Fruit fly (Drosophila melanogaster): Measurements from ENCODE around the gene Dscam2.

Dscam2 gene

DNA sequence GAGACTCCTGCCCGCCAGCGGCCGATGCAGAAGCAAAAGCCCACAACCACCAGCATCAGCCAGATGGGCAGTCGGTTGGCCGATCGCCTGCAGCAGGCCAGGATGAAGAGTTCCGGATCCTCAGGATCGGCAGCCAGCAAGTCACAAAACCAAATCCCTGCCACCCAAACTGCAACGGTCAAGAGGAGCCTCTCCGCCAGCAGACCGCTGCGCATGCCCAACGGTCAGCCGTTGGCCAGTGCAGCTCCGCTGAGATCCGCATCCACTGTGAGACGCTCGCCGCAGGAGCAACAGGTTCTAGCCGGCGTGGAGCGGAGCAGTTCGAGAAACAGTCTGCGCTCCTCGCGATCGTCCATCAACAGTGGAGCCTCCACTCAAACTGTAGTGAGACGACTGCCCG is 67.6 kb downstream of the Dscam2 start:
- TF ChIP-seq pan (optimal IDR thresholded peaks at IDR 0.05) (no peak), foxo (GFP tag; optimal IDR thresholded peaks at IDR 0.05) (no peak), HLH106 (tag; optimal IDR thresholded peaks at IDR 0.05) (no peak), sage (GFP tag; optimal IDR thresholded peaks at IDR 0.05) (no peak), Mio (GFP tag; optimal IDR thresholded peaks at IDR 0.05) (no peak), CrebA (GFP tag; optimal IDR thresholded peaks at IDR 0.05; ENCODE audit: borderline replicate concordance) (no peak), Hnf4 (GFP tag; optimal IDR thresholded peaks at IDR 0.05) (no peak), usp (GFP tag; optimal IDR thresholded peaks at IDR 0.05) (no peak), Sp1 (GFP tag; optimal IDR thresholded peaks at IDR 0.05) (no peak), br (GFP tag; optimal IDR thresholded peaks at IDR 0.05) (no peak), sv (GFP tag; optimal IDR thresholded peaks at IDR 0.05) (no peak), dl (GFP tag; optimal IDR thresholded peaks at IDR 0.05; ENCODE audit: insufficient read depth in 1 of 2, partially characterized antibody in 2 of 2) (no peak), jim (GFP tag; optimal IDR thresholded peaks at IDR 0.05) (no peak), tai (GFP tag; optimal IDR thresholded peaks at IDR 0.05) (no peak), Dfd (GFP tag; optimal IDR thresholded peaks at IDR 0.05) (no peak), OdsH (GFP tag; optimal IDR thresholded peaks at IDR 0.05) (no peak), h (GFP tag; optimal IDR thresholded peaks at IDR 0.05) (no peak), Myc (optimal IDR thresholded peaks at IDR 0.05) (no peak), lola (GFP tag; optimal IDR thresholded peaks at IDR 0.05) (no peak), Vsx2 (GFP tag; optimal IDR thresholded peaks at IDR 0.05; ENCODE audit: partially characterized antibody) (no peak)

- TF ChIP-seq jim (GFP tag; optimal IDR thresholded peaks at IDR 0.05) (no peak), tai (GFP tag; optimal IDR thresholded peaks at IDR 0.05) (no peak), dmrt93B (GFP tag; optimal IDR thresholded peaks at IDR 0.05) (no peak), woc (GFP tag; optimal IDR thresholded peaks at IDR 0.05) (no peak), HLH106 (tag; optimal IDR thresholded peaks at IDR 0.05) (no peak), GATAd (GFP tag; optimal IDR thresholded peaks at IDR 0.05) (no peak), br (GFP tag; optimal IDR thresholded peaks at IDR 0.05) (no peak), ey (GFP tag; optimal IDR thresholded peaks at IDR 0.05) (no peak), rgr (GFP tag; optimal IDR thresholded peaks at IDR 0.05) (no peak), CG9705 (GFP tag; optimal IDR thresholded peaks at IDR 0.05) (no peak), Mio (GFP tag; optimal IDR thresholded peaks at IDR 0.05) (no peak), sv (GFP tag; optimal IDR thresholded peaks at IDR 0.05) (no peak)
Measured at dm6 chr3L:7115944-7116343, 73.8 kb downstream of the Dscam2 start.

DNA sequence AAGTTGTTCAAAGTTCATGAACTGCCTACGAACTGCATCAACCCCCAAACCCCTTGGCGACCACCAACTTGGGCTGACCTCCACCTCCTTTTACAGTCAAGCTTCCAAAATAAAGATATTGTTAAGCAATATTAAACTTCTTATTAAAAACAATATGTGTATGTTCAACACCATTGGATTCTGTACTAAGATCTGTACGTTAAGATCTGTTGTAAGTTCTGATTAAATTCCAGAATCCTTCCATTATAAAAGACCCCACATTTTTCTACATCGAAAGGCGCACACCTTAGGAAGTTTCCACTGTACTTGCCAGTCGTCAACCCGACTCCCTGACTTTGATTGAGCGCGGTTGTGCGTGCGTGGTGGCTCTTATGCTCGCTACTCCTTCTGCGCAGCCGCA is 76.7 kb downstream of the Dscam2 start:
- no peak for TF ChIP-seq sv (GFP tag; optimal IDR thresholded peaks at IDR 0.05)
- no peak for TF ChIP-seq tai (GFP tag; optimal IDR thresholded peaks at IDR 0.05)
- TF ChIP-seq Myc (optimal IDR thresholded peaks at IDR 0.05) = no peak
- peak; percentile 18 for TF ChIP-seq rgr (GFP tag; optimal IDR thresholded peaks at IDR 0.05)
- TF ChIP-seq Sp1 (GFP tag; optimal IDR thresholded peaks at IDR 0.05) = peak; percentile 37
- peak; percentile 57 for TF ChIP-seq HLH106 (tag; optimal IDR thresholded peaks at IDR 0.05)
- TF ChIP-seq foxo (GFP tag; optimal IDR thresholded peaks at IDR 0.05) = peak in 1 of 2 experiments; percentile 47
- peak; percentile 35 for TF ChIP-seq br (GFP tag; optimal IDR thresholded peaks at IDR 0.05)
- TF ChIP-seq woc (GFP tag; optimal IDR thresholded peaks at IDR 0.05) = peak; percentile 43
- TF ChIP-seq ey (GFP tag; optimal IDR thresholded peaks at IDR 0.05) = peak; percentile 39
- peak; percentile 47 for TF ChIP-seq h (GFP tag; optimal IDR thresholded peaks at IDR 0.05)
- TF ChIP-seq OdsH (GFP tag; optimal IDR thresholded peaks at IDR 0.05) = peak; percentile 27
- TF ChIP-seq fru (GFP tag; optimal IDR thresholded peaks at IDR 0.05) = peak; percentile 70
